Fruit fly (Drosophila melanogaster): ENCODE measurements around the gene CG15561.

CG15561 gene

dm6 chr3R:31250426-31251034 lies 34.8 kb upstream of the CG15561 start:
- no peak for TF ChIP-seq CG11294 (GFP tag; IDR thresholded peaks at IDR 0.05)
- TF ChIP-seq CG1621 (tag; optimal IDR thresholded peaks at IDR 0.05), result peak; percentile 8
- no peak for TF ChIP-seq Hr38 (GFP tag; optimal IDR thresholded peaks at IDR 0.05)
- TF ChIP-seq OdsH (GFP tag; optimal IDR thresholded peaks at IDR 0.05), result peak; percentile 32
- TF ChIP-seq Sox15 (GFP tag; optimal IDR thresholded peaks at IDR 0.05), result no peak
- TF ChIP-seq vri (GFP tag; optimal IDR thresholded peaks at IDR 0.05), result peak; percentile 42
- TF ChIP-seq CG8632 (GFP tag; optimal IDR thresholded peaks at IDR 0.05), result peak; percentile 14
- TF ChIP-seq fd85E (GFP tag; optimal IDR thresholded peaks at IDR 0.05), result no peak
- TF ChIP-seq Eip78C (GFP tag), result peak; percentile 63
- TF ChIP-seq CG8119 (GFP tag; IDR thresholded peaks at IDR 0.05), result peak; percentile 51; the same call in 1 of the 3 replicates
- no peak for TF ChIP-seq achi (GFP tag; optimal IDR thresholded peaks at IDR 0.05)
- TF ChIP-seq CG4318 (GFP tag; optimal IDR thresholded peaks at IDR 0.05), result no peak
- TF ChIP-seq CG31627 (GFP tag; optimal IDR thresholded peaks at IDR 0.05), result no peak
- TF ChIP-seq CG6276 (GFP tag; optimal IDR thresholded peaks at IDR 0.05), result no peak
- TF ChIP-seq pdm3 (GFP tag; optimal IDR thresholded peaks at IDR 0.05), result peak; percentile 33
- TF ChIP-seq CG3032 (tag; optimal IDR thresholded peaks at IDR 0.05), result no peak
- no peak for TF ChIP-seq Eip93F (GFP tag; optimal IDR thresholded peaks at IDR 0.05)
- TF ChIP-seq CG32006 (GFP tag; optimal IDR thresholded peaks at IDR 0.05), result peak; percentile 39
- no peak for TF ChIP-seq acj6 (GFP tag; optimal IDR thresholded peaks at IDR 0.05)
- no peak for TF ChIP-seq dac (GFP tag; optimal IDR thresholded peaks at IDR 0.05)
- TF ChIP-seq Hr4 (GFP tag; optimal IDR thresholded peaks at IDR 0.05), result peak; percentile 49
- TF ChIP-seq eg (GFP tag; IDR thresholded peaks at IDR 0.05), result peak; percentile 58
- peak; percentile 11 for TF ChIP-seq CG10631 (GFP tag; optimal IDR thresholded peaks at IDR 0.05)
- no peak for TF ChIP-seq CG3919 (GFP tag; optimal IDR thresholded peaks at IDR 0.05)
- TF ChIP-seq CG6163 (GFP tag; IDR thresholded peaks at IDR 0.05), result peak; percentile 16; the same call in 1 of the 3 replicates

- TF ChIP-seq dsx (GFP tag; optimal IDR thresholded peaks at IDR 0.05; ENCODE audit: poor library complexity, severe bottlenecking) (no peak), acj6 (GFP tag; optimal IDR thresholded peaks at IDR 0.05) (no peak), Hr39 (GFP tag; optimal IDR thresholded peaks at IDR 0.05) (no peak), Sox102F (GFP tag; optimal IDR thresholded peaks at IDR 0.05) (no peak), dac (GFP tag; optimal IDR thresholded peaks at IDR 0.05) (no peak), Blimp-1 (GFP tag; optimal IDR thresholded peaks at IDR 0.05) (peak; percentile 92), CG3919 (GFP tag; optimal IDR thresholded peaks at IDR 0.05) (no peak), vri (GFP tag; optimal IDR thresholded peaks at IDR 0.05) (no peak), CG34406 (GFP tag; optimal IDR thresholded peaks at IDR 0.05) (no peak), CG6854 (GFP tag; optimal IDR thresholded peaks at IDR 0.05) (peak; percentile 54), CG32006 (GFP tag; optimal IDR thresholded peaks at IDR 0.05) (no peak)
Measured at dm6 chr3R:31248245-31248644, 32.5 kb upstream of the CG15561 start.

- peak; percentile 56 for TF ChIP-seq Eip93F (GFP tag; optimal IDR thresholded peaks at IDR 0.05)
- TF ChIP-seq eg (GFP tag; IDR thresholded peaks at IDR 0.05), result peak; percentile 60; the same call in 2 of the 3 replicates
- peak; percentile 82 for TF ChIP-seq Met (GFP tag; optimal IDR thresholded peaks at IDR 0.05)
- no peak for TF ChIP-seq CG9139 (GFP tag; optimal IDR thresholded peaks at IDR 0.05)
- TF ChIP-seq CG4318 (GFP tag; optimal IDR thresholded peaks at IDR 0.05), result no peak
- peak; percentile 76 for TF ChIP-seq CG3919 (GFP tag; optimal IDR thresholded peaks at IDR 0.05)
- TF ChIP-seq Sox15 (GFP tag; optimal IDR thresholded peaks at IDR 0.05), result peak; percentile 43
- peak; percentile 50; the same call in 2 of the 3 replicates for TF ChIP-seq CG8119 (GFP tag; IDR thresholded peaks at IDR 0.05)
- TF ChIP-seq lz (GFP tag; optimal IDR thresholded peaks at IDR 0.05), result peak; percentile 72
- no peak for TF ChIP-seq CG1621 (tag; optimal IDR thresholded peaks at IDR 0.05)
- peak; percentile 53 for TF ChIP-seq CG11762 (GFP tag; optimal IDR thresholded peaks at IDR 0.05; ENCODE audit: insufficient read depth)
- no peak for TF ChIP-seq fkh (GFP tag; optimal IDR thresholded peaks at IDR 0.05)
- TF ChIP-seq Blimp-1 (GFP tag; optimal IDR thresholded peaks at IDR 0.05), result no peak
- no peak for TF ChIP-seq salr (GFP tag; optimal IDR thresholded peaks at IDR 0.05)
- TF ChIP-seq CG31627 (GFP tag; optimal IDR thresholded peaks at IDR 0.05), result peak; percentile 77
- TF ChIP-seq pdm3 (GFP tag; optimal IDR thresholded peaks at IDR 0.05), result peak; percentile 69
- TF ChIP-seq esn (GFP tag; optimal IDR thresholded peaks at IDR 0.05), result peak; percentile 80
- peak; percentile 46 for TF ChIP-seq CG32006 (GFP tag; optimal IDR thresholded peaks at IDR 0.05)
- TF ChIP-seq Smox (GFP tag; optimal IDR thresholded peaks at IDR 0.05), result peak; percentile 78
- TF ChIP-seq dac (GFP tag; optimal IDR thresholded peaks at IDR 0.05), result peak; percentile 12
- TF ChIP-seq Hr38 (GFP tag; optimal IDR thresholded peaks at IDR 0.05), result no peak
- no peak for TF ChIP-seq CG6808 (GFP tag; optimal IDR thresholded peaks at IDR 0.05)
- peak; percentile 61 for TF ChIP-seq CG8319 (GFP tag; optimal IDR thresholded peaks at IDR 0.05)
- TF ChIP-seq CG10669 (GFP tag; optimal IDR thresholded peaks at IDR 0.05), result no peak
- peak; percentile 81 for TF ChIP-seq CG6276 (GFP tag; optimal IDR thresholded peaks at IDR 0.05)
- TF ChIP-seq cyc (GFP tag; optimal IDR thresholded peaks at IDR 0.05), result peak; percentile 81
- no peak for TF ChIP-seq dsx (GFP tag; optimal IDR thresholded peaks at IDR 0.05; ENCODE audit: poor library complexity, severe bottlenecking)
Measured at dm6 chr3R:31247281-31247995, 31.7 kb upstream of the CG15561 start.

Data from whole organism, prepupa.